Fruit fly (Drosophila melanogaster): ENCODE measurements around the gene CG31855.

DNA sequence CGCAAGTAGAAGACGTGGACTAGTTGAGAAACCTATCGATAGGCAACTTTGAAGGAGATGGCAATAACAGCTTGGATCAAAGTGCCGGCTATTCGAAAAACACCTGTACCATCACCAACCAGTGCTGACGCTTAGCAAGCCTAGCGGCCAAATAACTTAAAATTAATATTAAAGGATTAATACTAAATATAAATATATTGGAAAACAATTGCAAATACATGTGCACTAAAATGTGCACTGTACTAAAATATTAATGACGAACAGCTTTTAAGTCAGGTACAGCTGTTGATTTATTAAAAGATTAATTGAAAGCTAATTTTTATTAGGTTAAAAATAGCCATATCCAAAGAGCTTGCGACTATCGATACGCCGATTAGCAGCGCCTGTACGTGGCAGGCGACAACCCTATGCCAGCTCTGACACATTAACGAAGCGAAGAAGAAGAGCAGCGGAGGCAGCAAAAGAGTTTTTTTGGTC lies 9.5 kb downstream of the CG31855 start, which contains the start of the genes CG9302 and beta'COP:
- no peak for TF ChIP-seq br (GFP tag; optimal IDR thresholded peaks at IDR 0.05)
- TF ChIP-seq OdsH (GFP tag; optimal IDR thresholded peaks at IDR 0.05), result peak; percentile 63
- TF ChIP-seq foxo (GFP tag; optimal IDR thresholded peaks at IDR 0.05), result peak in 1 of 2 experiments; percentile 80
- no peak for TF ChIP-seq Abd-B (GFP tag; optimal IDR thresholded peaks at IDR 0.05)
- no peak for TF ChIP-seq Jra (GFP tag; optimal IDR thresholded peaks at IDR 0.05)
